Fruit fly (Drosophila melanogaster) whole organism, prepupa: ENCODE data around the gene Cp18.

Experiments used
- Blimp-1 ChIP-seq: fragments of 200-800 bp; sonication (Bioruptor generic); optimal IDR thresholded peaks from 3 replicates; lab custom pipeline; 2017; ENCODE audit warnings: missing biosample characterization, missing genetic modification characterization, mild to moderate bottlenecking, moderate library complexity, missing genetic modification reagents
- CG10631 ChIP-seq: fragments of 200-800 bp; sonication (Bioruptor generic); optimal IDR thresholded peaks from 2 replicates; lab custom pipeline; 2016; ENCODE audit warnings: missing biosample characterization, missing genetic modification characterization
- CG10669 ChIP-seq: fragments of 200-800 bp; sonication (Bioruptor generic); optimal IDR thresholded peaks from 3 replicates; lab custom pipeline; 2018; ENCODE audit warnings: missing biosample characterization, mild to moderate bottlenecking, missing genetic modification characterization, moderate library complexity
- CG11294 ChIP-seq: fragments of 200-800 bp; sonication (Bioruptor generic); IDR thresholded peaks from 2 replicates; pipeline ENCODE4 v1.3.6; 2022; ENCODE audit warnings: missing biosample characterization, missing genetic modification characterization
- CG11762 ChIP-seq: fragments of 200-800 bp; sonication (Bioruptor generic); optimal IDR thresholded peaks from 3 replicates; lab custom pipeline; 2016; ENCODE audit warnings: missing biosample characterization, missing genetic modification characterization; ENCODE audit not compliant: insufficient read depth
- CG15336 ChIP-seq: fragments of 200-800 bp; sonication (Bioruptor generic); IDR thresholded peaks from 2 replicates; pipeline ENCODE4 v1.3.6; 2022; ENCODE audit warnings: missing biosample characterization, missing genetic modification characterization
- CG1621 ChIP-seq: fragments of 200-800 bp; sonication (Bioruptor generic); optimal IDR thresholded peaks from 3 replicates; lab custom pipeline; 2018; ENCODE audit warnings: missing biosample characterization, mild to moderate bottlenecking, missing genetic modification characterization
- CG16779 ChIP-seq: fragments of 200-800 bp; sonication (Bioruptor generic); optimal IDR thresholded peaks from 3 replicates; lab custom pipeline; 2017; ENCODE audit warnings: missing biosample characterization, mild to moderate bottlenecking, missing genetic modification characterization
- CG3032 ChIP-seq: fragments of 200-800 bp; optimal IDR thresholded peaks from 2 replicates; lab custom pipeline; 2019; ENCODE audit warnings: missing biosample characterization, mild to moderate bottlenecking, missing genetic modification characterization, moderate library complexity
- CG31627 ChIP-seq: fragments of 200-800 bp; sonication (Bioruptor generic); optimal IDR thresholded peaks from 3 replicates; lab custom pipeline; 2016; ENCODE audit warnings: missing biosample characterization, missing genetic modification characterization
- CG32006 ChIP-seq: fragments of 200-800 bp; sonication (Bioruptor generic); optimal IDR thresholded peaks from 3 replicates; lab custom pipeline; 2017; ENCODE audit warnings: missing biosample characterization, mild to moderate bottlenecking, missing genetic modification characterization
- CG34406 ChIP-seq: fragments of 200-800 bp; sonication (Bioruptor generic); optimal IDR thresholded peaks from 3 replicates; lab custom pipeline; 2016; ENCODE audit warnings: missing biosample characterization, missing genetic modification characterization
- CG3919 ChIP-seq: fragments of 200-800 bp; sonication (Bioruptor generic); optimal IDR thresholded peaks from 3 replicates; lab custom pipeline; 2016; ENCODE audit warnings: missing biosample characterization, missing genetic modification characterization
- CG6163 ChIP-seq: fragments of 200-800 bp; sonication (Bioruptor generic); IDR thresholded peaks from 3 replicates; pipeline ENCODE4 v1.3.6; 2022; ENCODE audit warnings: missing biosample characterization, missing genetic modification characterization
- CG6808 ChIP-seq: fragments of 200-800 bp; sonication (Bioruptor generic); optimal IDR thresholded peaks from 3 replicates; lab custom pipeline; 2017; ENCODE audit warnings: missing biosample characterization, missing genetic modification characterization, mild to moderate bottlenecking, moderate library complexity, missing genetic modification reagents
- CG7368 ChIP-seq: fragments of 200-800 bp; sonication (Bioruptor generic); optimal IDR thresholded peaks from 3 replicates; lab custom pipeline; 2016; ENCODE audit warnings: missing biosample characterization, missing genetic modification characterization
- CG8119 ChIP-seq: fragments of 200-800 bp; sonication (Bioruptor generic); IDR thresholded peaks from 3 replicates; pipeline ENCODE4 v1.3.6; 2022; ENCODE audit warnings: missing biosample characterization, missing genetic modification characterization
- CG8319 ChIP-seq: fragments of 200-800 bp; sonication (Bioruptor generic); optimal IDR thresholded peaks from 3 replicates; lab custom pipeline; 2016; ENCODE audit warnings: missing biosample characterization, missing genetic modification characterization
- CG8632 ChIP-seq: fragments of 200-800 bp; sonication (Bioruptor generic); optimal IDR thresholded peaks from 3 replicates; lab custom pipeline; 2016; ENCODE audit warnings: missing biosample characterization, missing genetic modification characterization
- Eip78C ChIP-seq: fragments of 200-800 bp; sonication (Bioruptor generic); peaks from one replicate; lab custom pipeline; 2016; ENCODE audit warnings: missing biosample characterization, missing genetic modification characterization
- Eip93F ChIP-seq: fragments of 200-800 bp; sonication (Bioruptor generic); optimal IDR thresholded peaks from 2 replicates; lab custom pipeline; 2016; ENCODE audit warnings: missing biosample characterization, mild to moderate bottlenecking, missing genetic modification characterization
- Ets96B ChIP-seq: fragments of 200-800 bp; optimal IDR thresholded peaks from 2 replicates; lab custom pipeline; 2019; ENCODE audit warnings: missing biosample characterization, mild to moderate bottlenecking, missing genetic modification characterization, moderate library complexity
- Gug ChIP-seq: fragments of 200-800 bp; sonication (Bioruptor generic); IDR thresholded peaks from 2 replicates; pipeline ENCODE4 v1.3.6; 2022; ENCODE audit warnings: missing biosample characterization, missing genetic modification characterization
- Hr38 ChIP-seq: sonication (Bioruptor generic); optimal IDR thresholded peaks from 2 replicates; lab custom pipeline; 2016; ENCODE audit warnings: missing biosample characterization, missing genetic modification characterization
- Hr39 ChIP-seq: fragments of 200-800 bp; sonication (Bioruptor generic); optimal IDR thresholded peaks from 2 replicates; lab custom pipeline; 2016; ENCODE audit warnings: missing biosample characterization, missing genetic modification characterization
- Hr4 ChIP-seq: fragments of 200-800 bp; sonication (Bioruptor generic); optimal IDR thresholded peaks from 3 replicates; lab custom pipeline; 2016; ENCODE audit warnings: missing biosample characterization, missing genetic modification characterization
- Met ChIP-seq: fragments of 200-800 bp; sonication (Bioruptor generic); optimal IDR thresholded peaks from 3 replicates; lab custom pipeline; 2016; ENCODE audit warnings: missing biosample characterization, missing genetic modification characterization
- OdsH ChIP-seq: fragments of 200-800 bp; sonication (Bioruptor generic); optimal IDR thresholded peaks from 3 replicates; lab custom pipeline; 2016; ENCODE audit warnings: missing biosample characterization, missing genetic modification characterization
- Sox14 ChIP-seq: fragments of 200-800 bp; sonication (Bioruptor generic); optimal IDR thresholded peaks from 3 replicates; lab custom pipeline; 2016; ENCODE audit warnings: missing biosample characterization, missing genetic modification characterization
- Sox15 ChIP-seq: fragments of 200-800 bp; sonication (Bioruptor generic); optimal IDR thresholded peaks from 3 replicates; lab custom pipeline; 2016; ENCODE audit warnings: missing biosample characterization, missing genetic modification characterization
- achi ChIP-seq: fragments of 200-800 bp; sonication (Bioruptor generic); optimal IDR thresholded peaks from 3 replicates; lab custom pipeline; 2016; ENCODE audit warnings: missing biosample characterization, missing genetic modification characterization
- acj6 ChIP-seq: fragments of 200-800 bp; sonication (Bioruptor generic); optimal IDR thresholded peaks from 3 replicates; lab custom pipeline; 2016; ENCODE audit warnings: missing biosample characterization, missing genetic modification characterization
- cyc ChIP-seq: fragments of 200-800 bp; sonication (Bioruptor generic); optimal IDR thresholded peaks from 3 replicates; lab custom pipeline; 2016; ENCODE audit warnings: missing biosample characterization, missing genetic modification characterization
- dac ChIP-seq: fragments of 200-800 bp; sonication (Bioruptor generic); optimal IDR thresholded peaks from 2 replicates; lab custom pipeline; 2017; ENCODE audit warnings: missing biosample characterization, mild to moderate bottlenecking, missing genetic modification characterization
- dsx ChIP-seq: fragments of 200-800 bp; optimal IDR thresholded peaks from 3 replicates; lab custom pipeline; 2019; ENCODE audit warnings: missing biosample characterization, mild to moderate bottlenecking, missing genetic modification characterization, moderate library complexity; ENCODE audit not compliant: poor library complexity, severe bottlenecking
- eg ChIP-seq: fragments of 200-800 bp; sonication (Bioruptor generic); IDR thresholded peaks from 3 replicates; pipeline ENCODE4 v1.3.6; 2022; ENCODE audit warnings: missing biosample characterization, missing genetic modification characterization
- fd59A ChIP-seq: fragments of 200-800 bp; sonication (Bioruptor generic); optimal IDR thresholded peaks from 2 replicates; lab custom pipeline; 2017; ENCODE audit warnings: missing biosample characterization, mild to moderate bottlenecking, missing genetic modification characterization, missing genetic modification reagents
- fkh ChIP-seq: fragments of 200-800 bp; sonication (Bioruptor generic); optimal IDR thresholded peaks from 3 replicates; lab custom pipeline; 2017; ENCODE audit warnings: missing biosample characterization, mild to moderate bottlenecking, missing genetic modification characterization, moderate library complexity
- lz ChIP-seq: fragments of 200-800 bp; sonication (Bioruptor generic); optimal IDR thresholded peaks from 3 replicates; lab custom pipeline; 2016; ENCODE audit warnings: missing biosample characterization, missing genetic modification characterization
- net ChIP-seq: fragments of 200-800 bp; sonication (Bioruptor generic); optimal IDR thresholded peaks from 3 replicates; lab custom pipeline; 2016; ENCODE audit warnings: missing biosample characterization, missing genetic modification characterization
- salr ChIP-seq, 2 experiments: fragments of 200-800 bp; sonication (Bioruptor generic); optimal IDR thresholded peaks; 3 replicates each; lab custom pipeline; 2016 to 2018; ENCODE audit warnings: missing biosample characterization in 2 of 2, missing genetic modification characterization in 2 of 2, mild to moderate bottlenecking in 1 of 2
- spab ChIP-seq: fragments of 200-800 bp; sonication (Bioruptor generic); optimal IDR thresholded peaks from 2 replicates; lab custom pipeline; 2017; ENCODE audit warnings: missing biosample characterization, mild to moderate bottlenecking, missing genetic modification characterization, missing genetic modification reagents
- ss ChIP-seq, 2 experiments: fragments of 200-800 bp; sonication (Bioruptor generic); optimal IDR thresholded peaks; 2 replicates in 1 of 2; 3 replicates in 1 of 2; lab custom pipeline; 2017 to 2018; ENCODE audit warnings: mild to moderate bottlenecking in 2 of 2, missing biosample characterization in 2 of 2, missing genetic modification characterization in 2 of 2, moderate library complexity in 1 of 2
- svp ChIP-seq: fragments of 200-800 bp; sonication (Bioruptor generic); peaks from one replicate; lab custom pipeline; 2016; ENCODE audit warnings: missing biosample characterization, missing genetic modification characterization
- topi ChIP-seq: fragments of 200-800 bp; sonication (Bioruptor generic); optimal IDR thresholded peaks from 3 replicates; lab custom pipeline; 2016; ENCODE audit warnings: missing biosample characterization, missing genetic modification characterization
- vri ChIP-seq: fragments of 200-800 bp; sonication (Bioruptor generic); optimal IDR thresholded peaks from 3 replicates; lab custom pipeline; 2016; ENCODE audit warnings: missing biosample characterization, mild to moderate bottlenecking, missing genetic modification characterization

Cp18 gene

DNA sequence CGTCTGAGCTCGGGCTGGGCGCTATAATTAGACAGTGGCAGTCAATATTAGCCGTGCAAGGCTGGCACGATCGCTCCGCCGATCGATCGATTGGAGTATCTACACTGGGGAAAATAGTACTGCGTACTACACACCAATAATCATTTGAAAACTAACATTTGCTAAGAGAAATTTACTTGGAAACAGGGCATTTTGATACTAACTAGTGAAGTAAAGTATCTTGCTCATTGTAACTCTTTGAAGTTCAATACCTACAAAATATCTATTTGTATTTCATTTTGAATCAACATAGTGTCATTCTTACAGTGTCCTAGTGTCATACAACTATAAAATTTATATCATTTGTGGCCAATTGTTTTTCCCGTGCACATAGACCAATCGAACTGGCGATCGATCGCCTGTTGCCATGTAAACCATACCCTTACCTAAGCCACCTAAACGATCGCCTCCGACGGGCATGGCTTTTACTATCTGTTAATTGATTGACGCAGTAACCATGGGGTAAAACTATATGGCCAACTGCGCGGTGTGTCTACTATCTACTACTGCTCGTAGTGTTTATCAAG is 25.9 kb upstream of the Cp18 start (continued):
- peak; percentile 52 for TF ChIP-seq dsx (GFP tag; lab: Kevin White, UChicago)
- TF ChIP-seq Ets96B (tag; lab: Kevin White, UChicago), result peak; percentile 78
- TF ChIP-seq salr (GFP tag; optimal IDR thresholded peaks at IDR 0.05; lab: Kevin White, UChicago), result peak; percentile 61 to 67
- TF ChIP-seq cyc (GFP tag; lab: Kevin White, UChicago), result peak; percentile 5
- TF ChIP-seq CG32006 (GFP tag; lab: Kevin White, UChicago), result peak; percentile 83
- TF ChIP-seq CG10669 (GFP tag; lab: Kevin White, UChicago), result peak; percentile 73
- peak; percentile 61 for TF ChIP-seq CG3919
- TF ChIP-seq eg (GFP tag; lab: Robert Waterston, UW), result peak; percentile 68
- peak; percentile 52; the same call in 1 of the 2 replicates for TF ChIP-seq CG11294
- TF ChIP-seq Met (GFP tag; lab: Kevin White, UChicago), result peak; percentile 49
- no peak for TF ChIP-seq svp (GFP tag; lab: Kevin White, UChicago)
- TF ChIP-seq Blimp-1, result no peak
- peak; percentile 64 for TF ChIP-seq CG34406 (GFP tag; lab: Kevin White, UChicago)
- peak; percentile 64 for TF ChIP-seq CG8119 (GFP tag; lab: Robert Waterston, UW)
- TF ChIP-seq achi (GFP tag; lab: Kevin White, UChicago), result peak; percentile 73
- peak; percentile 65 for TF ChIP-seq Gug (GFP tag; lab: Robert Waterston, UW)
- TF ChIP-seq CG31627 (GFP tag; lab: Kevin White, UChicago), result peak; percentile 52
- TF ChIP-seq CG10631 (GFP tag; lab: Kevin White, UChicago), result peak; percentile 68
- TF ChIP-seq CG16779, result no peak
- peak; percentile 77 for TF ChIP-seq Hr4
- peak; percentile 38 for TF ChIP-seq dac (GFP tag; lab: Kevin White, UChicago)
- peak; percentile 94 for TF ChIP-seq Eip78C (GFP tag; lab: Kevin White, UChicago)
- peak; percentile 68 for TF ChIP-seq net (GFP tag; lab: Kevin White, UChicago)
- TF ChIP-seq CG3032 (tag; lab: Kevin White, UChicago), result peak; percentile 70
- TF ChIP-seq spab (GFP tag; lab: Kevin White, UChicago), result peak; percentile 54
- TF ChIP-seq lz (GFP tag; lab: Kevin White, UChicago), result peak; percentile 41
- peak; percentile 68 for TF ChIP-seq fd59A (GFP tag; lab: Kevin White, UChicago)
- peak; percentile 58 for TF ChIP-seq CG8632 (GFP tag; lab: Kevin White, UChicago)
- TF ChIP-seq acj6 (GFP tag; lab: Kevin White, UChicago), result peak; percentile 70
- peak; percentile 43 for TF ChIP-seq CG6808
- peak; percentile 52 for TF ChIP-seq Sox15 (GFP tag; lab: Kevin White, UChicago)
- TF ChIP-seq CG6163 (GFP tag; lab: Robert Waterston, UW), result peak; percentile 72; the same call in 2 of the 3 replicates
- TF ChIP-seq vri (GFP tag; lab: Kevin White, UChicago), result peak; percentile 39

DNA sequence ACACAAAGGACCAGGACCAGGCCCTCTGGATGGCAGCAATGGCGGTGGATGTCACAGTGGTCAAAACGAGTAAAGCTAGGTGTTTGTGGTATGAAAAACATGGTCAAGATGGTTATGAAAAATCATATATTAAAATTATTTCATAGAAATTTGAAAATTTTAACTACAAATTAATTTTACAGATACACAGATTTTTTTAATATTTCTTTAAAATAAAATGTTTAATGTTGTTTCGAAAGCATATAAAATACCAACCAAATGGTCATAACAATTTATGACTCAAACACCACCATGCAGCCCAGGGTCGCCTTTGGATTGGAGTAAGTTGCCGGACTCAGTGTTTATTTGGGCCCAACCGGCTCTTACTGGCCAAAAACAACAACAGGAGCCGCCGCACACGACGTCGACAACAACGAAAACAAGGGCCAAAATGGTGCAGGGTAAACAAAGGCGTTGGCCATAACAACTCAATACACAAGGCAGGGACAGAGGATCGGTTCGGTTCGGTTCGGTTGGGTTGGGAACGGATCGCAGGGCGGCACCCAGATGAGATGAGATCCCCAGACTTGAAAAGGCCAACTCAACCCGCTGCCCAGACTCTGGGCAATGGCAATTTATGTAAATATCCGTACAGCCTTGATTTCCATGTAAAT is 24.8 kb upstream of the Cp18 start:
- TF ChIP-seq CG31627 (GFP tag; lab: Kevin White, UChicago) (peak; percentile 30), Eip93F (GFP tag; lab: Kevin White, UChicago) (peak; percentile 24), topi (GFP tag; lab: Kevin White, UChicago) (peak; percentile 63), CG7368 (peak; percentile 56), Hr39 (GFP tag; lab: Kevin White, UChicago) (no peak), OdsH (peak; percentile 65), CG1621 (peak; percentile 52), Hr4 (no peak), CG3032 (tag; lab: Kevin White, UChicago) (peak; percentile 81), fd59A (GFP tag; lab: Kevin White, UChicago) (peak; percentile 72), Sox14 (GFP tag; lab: Kevin White, UChicago) (no peak), CG15336 (no peak), CG11762 (peak; percentile 13), cyc (GFP tag; lab: Kevin White, UChicago) (peak; percentile 12), svp (GFP tag; lab: Kevin White, UChicago) (peak; percentile 83), CG16779 (peak; percentile 21), CG10631 (GFP tag; lab: Kevin White, UChicago) (peak; percentile 59), CG6808 (peak; percentile 78), ss (GFP tag; optimal IDR thresholded peaks at IDR 0.05; lab: Kevin White, UChicago) (peak; percentile 65 to 88), Hr38 (GFP tag; lab: Kevin White, UChicago) (no peak), vri (GFP tag; lab: Kevin White, UChicago) (peak; percentile 9), Gug (GFP tag; lab: Robert Waterston, UW) (no peak), CG8319 (GFP tag; lab: Kevin White, UChicago) (peak; percentile 23), CG3919 (peak; percentile 68), net (GFP tag; lab: Kevin White, UChicago) (peak; percentile 14), CG10669 (GFP tag; lab: Kevin White, UChicago) (peak; percentile 77), fkh (GFP tag; lab: Kevin White, UChicago) (no peak), lz (GFP tag; lab: Kevin White, UChicago) (peak; percentile 41), Met (GFP tag; lab: Kevin White, UChicago) (peak; percentile 65)
